Fruit fly (Drosophila melanogaster) whole organism, embryonic: ENCODE results near the gene dyw.

Experiments
- CG14860 ChIP-seq: fragments of 200-800 bp; sonication (Bioruptor generic); IDR thresholded peaks from 3 replicates; pipeline ENCODE4 v1.3.6; 2022; ENCODE audit warnings: missing biosample characterization, missing genetic modification characterization; ENCODE audit not compliant: partially characterized antibody
- Drgx ChIP-seq: fragments of 200-800 bp; sonication (Bioruptor generic); IDR thresholded peaks from 2 replicates; pipeline ENCODE4 v1.3.6; 2022; ENCODE audit warnings: missing biosample characterization, missing genetic modification characterization
- Spps ChIP-seq: fragments of 200-800 bp; sonication (Bioruptor generic); optimal IDR thresholded peaks from 2 replicates; lab custom pipeline; 2018; ENCODE audit warnings: missing biosample characterization, mild to moderate bottlenecking, missing genetic modification characterization

dm6 chrX:2738663-2739062 is 45.0 kb upstream of the dyw start, which contains the start of gene crm:
- TF ChIP-seq Spps (tag; lab: Kevin White, UChicago) = no peak
- TF ChIP-seq Drgx (GFP tag; lab: Robert Waterston, UW) = no peak
- TF ChIP-seq CG14860 = no peak
